Worm (Caenorhabditis elegans) whole organism, L4 larva: ENCODE results near the gene dsl-4.
A peak's percentile ranks its signal among the peaks of the same experiment; 100 is the strongest.

Experiments used
- D1046.2 ChIP-seq: fragments of 200-800 bp; sonication (Bioruptor generic); IDR thresholded peaks from 2 replicates; pipeline ENCODE4 v1.3.6; 2022; ENCODE audit warnings: missing genetic modification characterization, missing compliant biosample characterization
- T26A8.4 ChIP-seq: fragments of 200-800 bp; sonication (Bioruptor generic); IDR thresholded peaks from 2 replicates; pipeline ENCODE4 v1.3.6; 2022; ENCODE audit warnings: missing genetic modification characterization, missing compliant biosample characterization
- Y5F2A.4 ChIP-seq: fragments of 200-800 bp; sonication (Bioruptor generic); optimal IDR thresholded peaks from 2 replicates; lab custom pipeline; 2018; ENCODE audit warnings: mild to moderate bottlenecking, missing genetic modification characterization, missing compliant biosample characterization
- Y75B8A.6 ChIP-seq: fragments of 200-800 bp; sonication (Bioruptor generic); IDR thresholded peaks from 2 replicates; pipeline ENCODE4 v1.3.6; 2022; ENCODE audit warnings: missing genetic modification reagents, missing genetic modification characterization, missing compliant biosample characterization
- aha-1 ChIP-seq: fragments of 150-350 bp; peaks from one replicate; lab custom pipeline; 2014; ENCODE audit warnings: missing biosample characterization, missing genetic modification characterization
- aly-2 ChIP-seq: sonication (generic microtip); optimal IDR thresholded peaks from 2 replicates; lab custom pipeline; 2018; ENCODE audit warnings: missing biosample characterization, missing genetic modification characterization
- ama-1 ChIP-seq: fragments of 150-350 bp; optimal IDR thresholded peaks from 2 replicates; lab custom pipeline; 2014; ENCODE audit warnings: inconsistent platforms, mixed read lengths
- ceh-32 ChIP-seq: sonication (generic microtip); optimal IDR thresholded peaks from 2 replicates; lab custom pipeline; 2016; ENCODE audit warnings: mild to moderate bottlenecking, missing genetic modification characterization, missing compliant biosample characterization; ENCODE audit not compliant: poor library complexity
- daf-16 ChIP-seq, 3 experiments: sonication (generic microtip); optimal IDR thresholded peaks; 2 replicates each; lab custom pipeline; 2016 to 2017; ENCODE audit warnings: missing genetic modification characterization in 3 of 3, missing genetic modification reagents in 3 of 3, mild to moderate bottlenecking in 2 of 3, missing compliant biosample characterization in 2 of 3, missing biosample characterization in 1 of 3, moderate library complexity in 1 of 3
- dmd-6 ChIP-seq: fragments of 200-800 bp; sonication (Bioruptor generic); IDR thresholded peaks from 2 replicates; pipeline ENCODE4 v1.3.6; 2022; ENCODE audit warnings: missing genetic modification reagents, missing genetic modification characterization, missing compliant biosample characterization
- dmd-8 ChIP-seq: fragments of 200-800 bp; sonication (Bioruptor generic); IDR thresholded peaks from 2 replicates; pipeline ENCODE4 v1.3.6; 2022; ENCODE audit warnings: missing genetic modification characterization, missing compliant biosample characterization
- dmd-9 ChIP-seq: fragments of 200-800 bp; sonication (Bioruptor generic); IDR thresholded peaks from 2 replicates; pipeline ENCODE4 v1.3.6; 2022; ENCODE audit warnings: missing genetic modification reagents, missing genetic modification characterization, missing compliant biosample characterization
- dve-1 ChIP-seq: sonication (generic microtip); optimal IDR thresholded peaks from 2 replicates; lab custom pipeline; 2017; ENCODE audit warnings: antibody characterized with exemption, mild to moderate bottlenecking, missing genetic modification characterization, missing compliant biosample characterization; ENCODE audit not compliant: insufficient read depth
- hlh-11 ChIP-seq: fragments of 200-800 bp; sonication (Bioruptor generic); optimal IDR thresholded peaks from 2 replicates; lab custom pipeline; 2018; ENCODE audit warnings: mild to moderate bottlenecking, missing genetic modification characterization, missing compliant biosample characterization
- hlh-30 ChIP-seq: sonication (generic microtip); optimal IDR thresholded peaks from 2 replicates; lab custom pipeline; 2017; ENCODE audit warnings: antibody characterized with exemption, mild to moderate bottlenecking, missing genetic modification characterization, missing compliant biosample characterization; ENCODE audit not compliant: insufficient read depth
- hmg-1.1 ChIP-seq: fragments of 200-800 bp; sonication (Bioruptor generic); IDR thresholded peaks from 2 replicates; pipeline ENCODE4 v1.3.6; 2022; ENCODE audit warnings: missing genetic modification reagents, missing genetic modification characterization, missing compliant biosample characterization
- lim-7 ChIP-seq: fragments of 200-800 bp; sonication (Bioruptor generic); IDR thresholded peaks from 2 replicates; pipeline ENCODE4 v1.3.6; 2022; ENCODE audit warnings: missing genetic modification characterization, missing compliant biosample characterization
- lin-1 ChIP-seq: fragments of 200-800 bp; sonication (Bioruptor generic); IDR thresholded peaks from 2 replicates; pipeline ENCODE4 v1.3.6; 2022; ENCODE audit warnings: missing genetic modification reagents, missing genetic modification characterization, missing compliant biosample characterization
- lin-15B ChIP-seq: fragments of 150-350 bp; sonication (generic microtip); optimal IDR thresholded peaks from 3 replicates; lab custom pipeline; 2014; ENCODE audit warnings: missing biosample characterization, missing genetic modification characterization
- lin-29 ChIP-seq: fragments of 200-800 bp; sonication (Bioruptor generic); IDR thresholded peaks from 2 replicates; pipeline ENCODE4 v1.3.6; 2022; ENCODE audit warnings: missing genetic modification reagents, missing genetic modification characterization, missing compliant biosample characterization
- lin-38 ChIP-seq: fragments of 200-800 bp; sonication (Bioruptor generic); IDR thresholded peaks from 2 replicates; pipeline ENCODE4 v1.3.6; 2022; ENCODE audit warnings: missing genetic modification reagents, missing genetic modification characterization, missing compliant biosample characterization
- lin-39 ChIP-seq: fragments of 150-350 bp; optimal IDR thresholded peaks from 2 replicates; lab custom pipeline; 2014; ENCODE audit warnings: missing biosample characterization, missing genetic modification reagents, missing genetic modification characterization
- lir-3 ChIP-seq: sonication (generic microtip); optimal IDR thresholded peaks from 2 replicates; lab custom pipeline; 2016; ENCODE audit warnings: mild to moderate bottlenecking, missing genetic modification characterization, missing compliant biosample characterization
- mep-1 ChIP-seq: fragments of 150-350 bp; sonication (generic microtip); optimal IDR thresholded peaks from 3 replicates; lab custom pipeline; 2014; ENCODE audit warnings: missing biosample characterization, missing genetic modification characterization
- mxl-3 ChIP-seq: fragments of 200-800 bp; sonication (Bioruptor generic); optimal IDR thresholded peaks from 2 replicates; lab custom pipeline; 2018; ENCODE audit warnings: mild to moderate bottlenecking, missing genetic modification characterization, missing compliant biosample characterization
- nhr-237 ChIP-seq: sonication (generic microtip); optimal IDR thresholded peaks from 2 replicates; lab custom pipeline; 2017; ENCODE audit warnings: missing biosample characterization, missing genetic modification characterization
- sdz-12 ChIP-seq: fragments of 200-800 bp; sonication (Bioruptor generic); optimal IDR thresholded peaks from 2 replicates; lab custom pipeline; 2018; ENCODE audit warnings: mild to moderate bottlenecking, missing genetic modification characterization, missing compliant biosample characterization
- set-16 ChIP-seq: fragments of 200-800 bp; sonication (Bioruptor generic); IDR thresholded peaks from 2 replicates; pipeline ENCODE4 v1.3.6; 2022; ENCODE audit warnings: missing genetic modification reagents, missing genetic modification characterization, missing compliant biosample characterization
- skn-1 ChIP-seq: fragments of 150-350 bp; optimal IDR thresholded peaks from 2 replicates; lab custom pipeline; 2014; ENCODE audit warnings: missing biosample characterization, missing genetic modification characterization
- spr-1 ChIP-seq: sonication (generic microtip); optimal IDR thresholded peaks from 2 replicates; lab custom pipeline; 2016; ENCODE audit warnings: mild to moderate bottlenecking, missing genetic modification characterization, missing compliant biosample characterization
- tag-97 ChIP-seq: fragments of 200-800 bp; sonication (Bioruptor generic); IDR thresholded peaks from 2 replicates; pipeline ENCODE4 v1.3.6; 2022; ENCODE audit warnings: missing genetic modification characterization, missing compliant biosample characterization
- unc-130 ChIP-seq: sonication (generic microtip); optimal IDR thresholded peaks from 2 replicates; lab custom pipeline; 2016; ENCODE audit warnings: missing genetic modification reagents, missing genetic modification characterization, missing compliant biosample characterization
- unc-62 ChIP-seq, 3 experiments: fragments of 150-350 bp in 1 of 3; sonication (generic microtip); optimal IDR thresholded peaks in 2 of 3; peaks in 1 of 3; 1 replicate in 1 of 3; 2 replicates in 2 of 3; lab custom pipeline; 2014 to 2017; ENCODE audit warnings: missing biosample characterization in 3 of 3, missing genetic modification characterization in 3 of 3, missing genetic modification reagents in 3 of 3, missing genotype in 1 of 3
- vab-7 ChIP-seq: fragments of 200-800 bp; sonication (Bioruptor generic); IDR thresholded peaks from 2 replicates; pipeline ENCODE4 v1.3.6; 2022; ENCODE audit warnings: missing genetic modification reagents, missing genetic modification characterization, missing compliant biosample characterization
- zag-1 ChIP-seq: fragments of 150-350 bp; optimal IDR thresholded peaks from 2 replicates; lab custom pipeline; 2014; ENCODE audit warnings: missing biosample characterization, missing genetic modification characterization
- zfp-2 ChIP-seq: sonication (generic microtip); optimal IDR thresholded peaks from 2 replicates; lab custom pipeline; 2016; ENCODE audit warnings: mild to moderate bottlenecking, missing genetic modification characterization, missing compliant biosample characterization
- zfp-3 ChIP-seq: fragments of 200-800 bp; sonication (Bioruptor generic); conservative IDR thresholded peaks from 2 replicates; pipeline ENCODE4 v1.3.6; 2022; ENCODE audit warnings: missing genetic modification reagents, missing genetic modification characterization, missing compliant biosample characterization
- zip-11 ChIP-seq: fragments of 200-800 bp; sonication (Bioruptor generic); IDR thresholded peaks from 2 replicates; pipeline ENCODE4 v1.3.6; 2022; ENCODE audit warnings: missing genetic modification characterization, missing compliant biosample characterization
- ztf-11 ChIP-seq: fragments of 150-350 bp; optimal IDR thresholded peaks from 2 replicates; lab custom pipeline; 2014; ENCODE audit warnings: missing biosample characterization, missing genetic modification characterization

Gene dsl-4

DNA sequence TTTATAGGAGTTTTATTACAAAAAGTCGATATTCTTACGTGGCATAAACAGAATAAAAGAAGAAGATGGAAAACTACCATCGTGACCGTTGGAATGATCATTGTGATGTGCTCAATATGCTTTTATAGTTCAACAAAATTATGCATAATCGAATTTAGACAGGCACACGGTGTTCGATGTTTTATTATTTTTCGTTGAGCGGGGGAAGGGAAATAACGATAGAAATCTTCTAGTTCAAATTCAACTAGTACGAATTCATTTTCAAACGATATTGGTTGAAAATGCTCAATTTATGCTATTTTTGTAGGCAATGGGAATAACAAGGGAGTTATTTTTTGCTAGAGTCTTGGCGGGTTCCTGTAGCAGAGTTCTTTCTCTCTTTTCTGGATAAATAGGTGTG is 11.6 kb upstream of the dsl-4 start, which contains the start of gene C33G3.5:
C33G3.5 (minus strand) TSS at position 101 of the 400 bp plus-strand sequence.
- TF ChIP-seq set-16 (GFP tag; lab: Robert Waterston, UW): no peak
- TF ChIP-seq zip-11 (GFP tag; lab: Robert Waterston, UW): no peak
- TF ChIP-seq Y75B8A.6 (GFP tag; lab: Robert Waterston, UW): no peak
- no peak for TF ChIP-seq sdz-12 (GFP tag; lab: Kevin White, UChicago)
- TF ChIP-seq unc-130 (GFP tag; lab: Kevin White, UChicago): no peak
- no peak for TF ChIP-seq lin-29 (GFP tag; lab: Robert Waterston, UW)
- TF ChIP-seq spr-1 (tag; lab: Kevin White, UChicago): no peak
- no peak for TF ChIP-seq ceh-32 (tag; lab: Kevin White, UChicago)
- TF ChIP-seq T26A8.4 (GFP tag; lab: Robert Waterston, UW): no peak
- no peak for TF ChIP-seq skn-1
- TF ChIP-seq dmd-6 (GFP tag; lab: Robert Waterston, UW): no peak
- TF ChIP-seq lin-39 (tag; lab: Kevin White, UChicago): no peak
- no peak for TF ChIP-seq aly-2

DNA sequence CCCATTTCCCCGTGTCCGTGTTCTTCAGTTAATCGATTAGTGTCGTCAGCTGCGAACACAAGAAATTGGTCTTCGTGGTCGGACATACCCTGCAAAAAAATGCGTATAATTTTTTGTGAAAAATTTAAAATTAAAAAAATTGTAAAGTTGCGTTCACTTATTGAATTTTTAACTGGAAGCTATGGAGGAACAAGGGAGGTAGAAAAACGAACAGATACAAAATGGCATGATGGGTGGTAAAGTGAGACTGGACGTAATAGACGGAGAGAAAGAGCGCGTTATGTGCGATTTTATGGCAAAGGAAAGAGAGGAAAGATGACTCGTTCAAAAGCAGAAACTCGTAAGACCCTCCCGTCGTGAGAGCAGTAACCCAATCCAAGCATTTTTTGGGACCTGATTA is 6.0 kb upstream of the dsl-4 start, which contains the start of gene C33G3.6:
C33G3.6 (minus strand) TSS at position 101 of the 400 bp plus-strand sequence.
- TF ChIP-seq unc-62 (GFP tag; optimal IDR thresholded peaks at IDR 0.05 in 1 of 2; lab: Kevin White, UChicago): peak in 1 of 2 experiments; percentile 2
- no peak for TF ChIP-seq unc-62 (tag; optimal IDR thresholded peaks at IDR 0.05; lab: Kevin White, UChicago)
- no peak for TF ChIP-seq daf-16 (GFP tag; optimal IDR thresholded peaks at IDR 0.05; lab: Kevin White, UChicago)
- no peak for TF ChIP-seq daf-16 (tag; optimal IDR thresholded peaks at IDR 0.05; lab: Kevin White, UChicago)

DNA sequence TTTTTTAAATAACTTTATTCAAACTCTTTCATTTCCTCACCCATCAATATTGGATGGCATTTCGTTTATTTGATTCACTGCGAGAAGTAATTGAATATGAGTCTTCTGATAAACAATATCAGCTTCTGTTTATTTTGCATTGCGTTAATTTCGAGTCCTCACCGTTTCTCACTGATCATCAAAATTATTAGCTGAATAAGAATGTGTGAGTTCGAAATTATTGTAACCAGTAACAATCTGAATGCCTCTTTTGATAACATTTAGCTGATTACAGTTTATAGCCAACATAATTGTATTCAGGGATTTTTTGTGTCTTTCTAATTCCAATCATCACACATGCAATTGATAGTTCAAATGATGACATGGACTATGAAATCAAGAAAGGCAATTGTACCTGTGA is 5.0 kb upstream of the dsl-4 start, which contains the start of gene F16B12.1:
F16B12.1 (plus strand) TSS at position 301 of the 400 bp plus-strand sequence.
- TF ChIP-seq mep-1 (tag; lab: Kevin White, UChicago): no peak
- TF ChIP-seq lin-1 (GFP tag; lab: Robert Waterston, UW): no peak
- TF ChIP-seq tag-97 (GFP tag; lab: Robert Waterston, UW): no peak
- TF ChIP-seq zfp-3 (GFP tag; lab: Robert Waterston, UW): no peak

DNA sequence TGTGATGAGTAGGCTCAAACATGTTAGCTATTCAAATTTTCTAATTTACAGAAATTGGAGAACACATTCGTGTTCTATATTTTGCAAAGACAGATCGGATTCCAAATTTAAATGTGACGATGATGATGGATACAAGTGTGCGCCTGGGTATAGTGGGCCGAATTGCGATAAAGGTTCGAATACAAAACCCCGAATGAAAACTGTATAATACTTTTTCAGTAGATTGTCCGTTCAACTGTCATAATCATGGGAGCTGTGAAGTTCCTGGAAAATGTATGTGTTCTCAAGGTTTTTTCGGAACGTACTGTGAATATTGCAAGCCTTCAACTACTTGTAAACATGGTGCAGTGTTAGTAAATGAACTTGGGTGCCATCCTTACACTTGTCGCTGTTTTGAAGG is 801 bp downstream of the dsl-4 start:
- TF ChIP-seq mxl-3: no peak
- TF ChIP-seq unc-62 (GFP tag; optimal IDR thresholded peaks at IDR 0.05 in 1 of 2; lab: Kevin White, UChicago): peak in 1 of 2 experiments; percentile 84
- no peak for TF ChIP-seq unc-62 (tag; optimal IDR thresholded peaks at IDR 0.05; lab: Kevin White, UChicago)
- no peak for TF ChIP-seq lin-38 (GFP tag; lab: Robert Waterston, UW)
- no peak for TF ChIP-seq dmd-8 (GFP tag; lab: Robert Waterston, UW)

DNA sequence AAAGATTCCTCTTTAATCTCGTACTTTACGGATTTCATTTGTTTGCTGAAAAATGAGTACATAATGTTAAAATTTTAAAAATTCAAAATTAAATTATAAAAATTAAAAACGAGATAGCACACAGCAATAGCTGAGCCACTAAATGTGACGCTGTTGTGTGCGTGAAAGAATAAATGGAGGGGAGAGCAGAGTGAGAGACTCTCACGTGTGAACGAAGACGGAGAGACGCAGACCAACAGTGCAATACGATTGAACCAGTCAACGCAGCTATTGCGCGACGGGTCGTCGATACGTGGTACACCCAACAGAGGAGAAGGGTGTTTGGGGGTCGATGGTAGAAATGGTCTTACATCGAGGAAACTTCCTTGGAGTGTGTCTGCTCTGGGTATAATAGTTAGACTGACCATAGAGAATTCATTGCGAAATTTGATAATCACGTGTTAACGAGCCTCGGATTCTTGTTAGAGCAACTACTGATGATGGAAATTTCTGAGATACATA is 8.5 kb downstream of the dsl-4 start, which contains the start of gene F16B12.4:
F16B12.4 (minus strand) TSS at position 51 of the 501 bp plus-strand sequence.
- TF ChIP-seq hlh-30 (tag; lab: Kevin White, UChicago): peak; percentile 66
- TF ChIP-seq ama-1 (lab: Kevin White, UChicago): no peak
- no peak for TF ChIP-seq lin-15B (tag; lab: Kevin White, UChicago)
- TF ChIP-seq lin-38 (GFP tag; lab: Robert Waterston, UW): no peak
- TF ChIP-seq aha-1 (tag; lab: Kevin White, UChicago): peak; percentile 96
- TF ChIP-seq hmg-1.1 (GFP tag; lab: Robert Waterston, UW): peak; percentile 53
- peak; percentile 52; the same call in 1 of the 2 replicates for TF ChIP-seq dmd-8 (GFP tag; lab: Robert Waterston, UW)
- no peak for TF ChIP-seq vab-7 (GFP tag; lab: Robert Waterston, UW)
- TF ChIP-seq zag-1 (tag; lab: Kevin White, UChicago): no peak

DNA sequence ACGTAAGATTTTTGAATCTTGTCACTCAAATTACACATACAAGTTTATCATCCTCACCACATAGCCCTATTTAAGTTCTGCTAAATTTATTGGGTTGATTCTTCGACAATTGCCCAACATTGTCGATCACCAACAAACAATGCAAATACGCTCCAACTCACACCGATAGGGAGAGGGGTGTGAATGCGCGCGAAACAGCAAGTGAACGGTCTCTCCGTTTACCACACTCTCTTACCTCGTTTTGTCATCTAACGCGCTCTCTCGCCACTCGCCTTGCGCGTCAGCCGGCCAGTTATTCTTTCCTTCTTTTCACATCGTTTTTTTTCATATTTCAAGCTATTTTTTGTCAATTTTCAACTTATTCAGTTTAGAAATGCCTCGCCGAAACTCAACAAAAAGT is 11.8 kb downstream of the dsl-4 start, which contains the start of gene F16B12.6:
F16B12.6 (plus strand) TSS at position 331 of the 400 bp plus-strand sequence.
- TF ChIP-seq nhr-237 (no peak), D1046.2 (GFP tag; lab: Robert Waterston, UW) (no peak), sdz-12 (GFP tag; lab: Kevin White, UChicago) (no peak), dmd-9 (peak; percentile 18; the same call in 1 of the 2 replicates), zfp-3 (GFP tag; lab: Robert Waterston, UW) (no peak), ztf-11 (no peak), hlh-30 (tag; lab: Kevin White, UChicago) (peak; percentile 84), zfp-2 (tag; lab: Kevin White, UChicago) (no peak), unc-62 (GFP tag; optimal IDR thresholded peaks at IDR 0.05 in 1 of 2; lab: Kevin White, UChicago) (no peak), unc-62 (tag; optimal IDR thresholded peaks at IDR 0.05; lab: Kevin White, UChicago) (no peak), aly-2 (no peak), dve-1 (tag; lab: Kevin White, UChicago) (peak; percentile 78), hlh-11 (tag; lab: Kevin White, UChicago) (peak; percentile 89), Y5F2A.4 (GFP tag; lab: Kevin White, UChicago) (no peak), lim-7 (GFP tag; lab: Robert Waterston, UW) (no peak), lir-3 (tag; lab: Kevin White, UChicago) (no peak)
